Fruit fly (Drosophila melanogaster): ENCODE data around the gene Syx13.

- TF ChIP-seq lola (GFP tag; optimal IDR thresholded peaks at IDR 0.05) = no peak
- no peak for TF ChIP-seq dl (GFP tag; optimal IDR thresholded peaks at IDR 0.05; ENCODE audit: insufficient read depth in 1 of 2, partially characterized antibody in 2 of 2)
Measured at dm6 chr3L:13022160-13022853, 21.9 kb upstream of the Syx13 start, which contains the start of gene Adk2.
